Worm (Caenorhabditis elegans) whole organism, L2 larva: Measurements from ENCODE around the gene M28.9.

Experiments
- egl-27 ChIP-seq: sonication (generic microtip); optimal IDR thresholded peaks from 3 replicates; lab custom pipeline; 2017; ENCODE audit warnings: missing biosample characterization, missing genetic modification reagents, missing genetic modification characterization
- elt-1 ChIP-seq: fragments of 150-350 bp; optimal IDR thresholded peaks from 2 replicates; lab custom pipeline; 2014; ENCODE audit warnings: missing biosample characterization, missing genetic modification characterization

- TF ChIP-seq egl-27 (tag; lab: Kevin White, UChicago) (no peak), elt-1 (tag; lab: Kevin White, UChicago) (no peak)
Measured at ce11 chrII:10627963-10628362, 11.2 kb upstream of the M28.9 start, which contains the start of gene M28.8.
